Fruit fly (Drosophila melanogaster): ENCODE data around the gene Cyp9f2.

DNA sequence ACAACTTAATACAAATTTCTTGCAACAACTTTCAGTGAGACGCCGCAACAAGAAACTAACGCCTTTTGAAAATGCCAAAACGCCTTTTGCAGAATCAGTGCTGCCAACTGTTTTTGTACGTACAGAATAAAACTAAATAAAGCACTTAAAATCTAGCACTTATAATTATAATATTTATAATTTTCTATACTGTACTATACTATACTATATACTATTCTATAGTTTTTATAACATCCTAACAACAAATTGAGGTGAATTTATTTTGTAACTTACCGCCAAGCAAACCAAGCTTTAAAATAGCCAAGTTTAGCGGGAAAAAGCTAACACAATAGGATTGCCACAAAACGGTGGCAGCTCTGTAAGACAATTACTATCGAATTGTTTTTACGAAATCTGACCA lies 27.9 kb upstream of the Cyp9f2 start, which contains the start of the genes Aos1 and Srlp:
- no peak for TF ChIP-seq CTCF (optimal IDR thresholded peaks at IDR 0.05)
- TF ChIP-seq CG8478 (optimal IDR thresholded peaks at IDR 0.05): no peak
